Fruit fly (Drosophila melanogaster): ENCODE data around the gene D2hgdh.

Gene D2hgdh

dm6 chrX:2172420-2172827, 31.1 kb downstream of the D2hgdh start, which contains the start of gene ND-B14.5A (continued):
- TF ChIP-seq CG16815 (GFP tag; optimal IDR thresholded peaks at IDR 0.05): no peak
- no peak for TF ChIP-seq Antp (GFP tag; optimal IDR thresholded peaks at IDR 0.05)
- TF ChIP-seq CG1603 (tag; optimal IDR thresholded peaks at IDR 0.05): peak; percentile 65
- no peak for TF ChIP-seq her (GFP tag; optimal IDR thresholded peaks at IDR 0.05)
- peak; percentile 3 for TF ChIP-seq gro (GFP tag; optimal IDR thresholded peaks at IDR 0.05)
- peak in 1 of 2 experiments; percentile 64 for TF ChIP-seq crp (GFP tag; optimal IDR thresholded peaks at IDR 0.05)
- peak; percentile 93 for TF ChIP-seq CG16813 (GFP tag; IDR thresholded peaks at IDR 0.05; ENCODE audit: partially characterized antibody)
- peak; percentile 33 for TF ChIP-seq CoRest (tag; optimal IDR thresholded peaks at IDR 0.05)
- TF ChIP-seq HLH4C (GFP tag; IDR thresholded peaks at IDR 0.05; ENCODE audit: partially characterized antibody): peak; percentile 98
- TF ChIP-seq schlank (tag; optimal IDR thresholded peaks at IDR 0.05): no peak
- TF ChIP-seq CG17361 (GFP tag; IDR thresholded peaks at IDR 0.05): no peak
- TF ChIP-seq CG6689 (GFP tag; IDR thresholded peaks at IDR 0.05): no peak
- TF ChIP-seq CG17186 (GFP tag; optimal IDR thresholded peaks at IDR 0.05): peak; percentile 9
- TF ChIP-seq kah (GFP tag; optimal IDR thresholded peaks at IDR 0.05): no peak
- peak; percentile 10 for TF ChIP-seq zen (tag; optimal IDR thresholded peaks at IDR 0.05)
- no peak for TF ChIP-seq CG7556 (GFP tag; optimal IDR thresholded peaks at IDR 0.05)
- TF ChIP-seq CG7928 (GFP tag; optimal IDR thresholded peaks at IDR 0.05): peak; percentile 88
- no peak for TF ChIP-seq CG4730 (GFP tag; IDR thresholded peaks at IDR 0.05)
- no peak for TF ChIP-seq CG6254 (GFP tag; optimal IDR thresholded peaks at IDR 0.05)
- TF ChIP-seq hb (GFP tag; IDR thresholded peaks at IDR 0.05; ENCODE audit: partially characterized antibody): peak; percentile 96
- TF ChIP-seq CG9932 (GFP tag; IDR thresholded peaks at IDR 0.05): peak; percentile 19; the same call in 1 of the 2 replicates
- peak; percentile 14 for TF ChIP-seq CG10267 (tag; optimal IDR thresholded peaks at IDR 0.05)
- TF ChIP-seq CG2712 (tag; optimal IDR thresholded peaks at IDR 0.05): peak; percentile 26
- TF ChIP-seq nom (GFP tag; optimal IDR thresholded peaks at IDR 0.05): peak; percentile 35
- peak; percentile 98 for TF ChIP-seq tna (GFP tag; IDR thresholded peaks at IDR 0.05; ENCODE audit: partially characterized antibody)
- peak; percentile 16 for TF ChIP-seq phol (tag; optimal IDR thresholded peaks at IDR 0.05)
- no peak for TF ChIP-seq gsb (GFP tag; IDR thresholded peaks at IDR 0.05)
- peak; percentile 97 for TF ChIP-seq Dref (GFP tag; IDR thresholded peaks at IDR 0.05)
- no peak for TF ChIP-seq Ada2b (GFP tag; IDR thresholded peaks at IDR 0.05)
- TF ChIP-seq nmo (GFP tag; optimal IDR thresholded peaks at IDR 0.05): peak; percentile 17
- TF ChIP-seq CG33213 (GFP tag; optimal IDR thresholded peaks at IDR 0.05): no peak
- peak; percentile 48 for TF ChIP-seq CG12659 (GFP tag; optimal IDR thresholded peaks at IDR 0.05)
- peak; percentile 97 for TF ChIP-seq CG14860 (GFP tag; IDR thresholded peaks at IDR 0.05; ENCODE audit: partially characterized antibody)
- peak; percentile 80 for TF ChIP-seq knrl (GFP tag; IDR thresholded peaks at IDR 0.05; ENCODE audit: partially characterized antibody)
- TF ChIP-seq inv (GFP tag; IDR thresholded peaks at IDR 0.05; ENCODE audit: partially characterized antibody): peak; percentile 86
- TF ChIP-seq Awh (GFP tag; IDR thresholded peaks at IDR 0.05): no peak
- peak; percentile 25 for TF ChIP-seq CG2120 (GFP tag; optimal IDR thresholded peaks at IDR 0.05)
- peak; percentile 93 for TF ChIP-seq unc-4 (GFP tag; IDR thresholded peaks at IDR 0.05; ENCODE audit: partially characterized antibody)
- TF ChIP-seq onecut (GFP tag; IDR thresholded peaks at IDR 0.05): peak; percentile 49
- TF ChIP-seq ato (GFP tag; IDR thresholded peaks at IDR 0.05; ENCODE audit: partially characterized antibody): peak; percentile 97
- peak; percentile 78 for TF ChIP-seq pzg (GFP tag; optimal IDR thresholded peaks at IDR 0.05)
- TF ChIP-seq mld (GFP tag; IDR thresholded peaks at IDR 0.05; ENCODE audit: partially characterized antibody): peak; percentile 96
- peak; percentile 7 for TF ChIP-seq Hmr (GFP tag; optimal IDR thresholded peaks at IDR 0.05)
- TF ChIP-seq CG11456 (GFP tag; IDR thresholded peaks at IDR 0.05): no peak
- peak; percentile 96 for TF ChIP-seq chinmo (GFP tag; IDR thresholded peaks at IDR 0.05; ENCODE audit: partially characterized antibody)
- TF ChIP-seq HmgZ (tag; optimal IDR thresholded peaks at IDR 0.05): peak; percentile 48
- no peak for TF ChIP-seq zfh1 (GFP tag; IDR thresholded peaks at IDR 0.05)
- TF ChIP-seq MESR4 (GFP tag; optimal IDR thresholded peaks at IDR 0.05): peak; percentile 58
- TF ChIP-seq Sry-δ (GFP tag; optimal IDR thresholded peaks at IDR 0.05): peak; percentile 77
